Worm (Caenorhabditis elegans) whole organism, L4/young adult: ENCODE measurements around the gene inx-9.

Source experiments
- W03F9.2 ChIP-seq: fragments of 150-350 bp; optimal IDR thresholded peaks from 2 replicates; lab custom pipeline; 2014; ENCODE audit warnings: missing biosample characterization, missing genetic modification characterization
- dao-5 ChIP-seq: sonication (generic microtip); optimal IDR thresholded peaks from 2 replicates; lab custom pipeline; 2016; ENCODE audit warnings: missing genotype, missing genetic modification characterization, moderate library complexity, missing compliant biosample characterization
- him-1 ChIP-seq: sonication (generic microtip); optimal IDR thresholded peaks from 2 replicates; lab custom pipeline; 2016; ENCODE audit warnings: missing genotype, missing genetic modification reagents, missing genetic modification characterization, missing compliant biosample characterization

ce11 chrIV:11659794-11660312 is 16.3 kb upstream of the inx-9 start, which contains the start of gene ZK792.1:
- no peak for TF ChIP-seq W03F9.2 (tag; lab: Kevin White, UChicago)
- no peak for TF ChIP-seq him-1 (tag; lab: Kevin White, UChicago)
- TF ChIP-seq dao-5 (tag; lab: Kevin White, UChicago) = no peak
